Worm (Caenorhabditis elegans): ENCODE data around the gene rpl-20.

The rpl-20 gene

ce11 chrIV:4705182-4705581, 44.4 kb downstream of the rpl-20 start (continued):
- TF ChIP-seq ztf-6 (GFP tag; IDR thresholded peaks at IDR 0.05) (no peak), aptf-3 (GFP tag; IDR thresholded peaks at IDR 0.05) (no peak), gei-17 (GFP tag; optimal IDR thresholded peaks at IDR 0.05) (no peak), tlf-1 (GFP tag; optimal IDR thresholded peaks at IDR 0.05) (no peak), F57C9.4 (tag; optimal IDR thresholded peaks at IDR 0.05) (no peak), lin-35 (GFP tag; optimal IDR thresholded peaks at IDR 0.05) (peak in 1 of 3 experiments; percentile 28), rec-8 (tag; optimal IDR thresholded peaks at IDR 0.05) (no peak), madf-6 (GFP tag; IDR thresholded peaks at IDR 0.05) (no peak), mes-4 (tag; optimal IDR thresholded peaks at IDR 0.05) (no peak), hsf-1 (GFP tag; IDR thresholded peaks at IDR 0.05) (0 out of 2 replicates have a peak, but pooled peaks have one; percentile 15), let-607 (tag; optimal IDR thresholded peaks at IDR 0.05) (peak in 1 of 2 experiments; percentile 27), ccch-3 (GFP tag; optimal IDR thresholded peaks at IDR 0.05) (no peak), mel-28 (tag; optimal IDR thresholded peaks at IDR 0.05; ENCODE audit: borderline replicate concordance) (no peak), athp-1 (tag; optimal IDR thresholded peaks at IDR 0.05) (no peak), K12H6.12 (tag; optimal IDR thresholded peaks at IDR 0.05) (peak; percentile 77), ceh-27 (GFP tag; optimal IDR thresholded peaks at IDR 0.05) (peak; percentile 28), ama-1 (optimal IDR thresholded peaks at IDR 0.05) (no peak), ama-1 (GFP tag; optimal IDR thresholded peaks at IDR 0.05) (no peak), aptf-2 (GFP tag; conservative IDR thresholded peaks at IDR 0.05) (no peak), F22D6.2 (tag; optimal IDR thresholded peaks at IDR 0.05) (no peak), nfya-1 (tag; optimal IDR thresholded peaks at IDR 0.05; ENCODE audit: borderline replicate concordance, insufficient read depth) (no peak), egrh-3 (GFP tag; IDR thresholded peaks at IDR 0.05) (peak; percentile 50; the same call in 1 of the 2 replicates), snpc-4 (GFP tag; optimal IDR thresholded peaks at IDR 0.05) (no peak), snpc-4 (tag; optimal IDR thresholded peaks at IDR 0.05) (peak in 1 of 4 experiments; percentile 25), cebp-1 (GFP tag; IDR thresholded peaks at IDR 0.05) (peak; percentile 82), cebp-1 (tag; optimal IDR thresholded peaks at IDR 0.05) (peak; percentile 96), him-1 (tag; optimal IDR thresholded peaks at IDR 0.05) (no peak), Y53F4B.3 (GFP tag; IDR thresholded peaks at IDR 0.05) (no peak), ZK185.1 (tag; optimal IDR thresholded peaks at IDR 0.05; ENCODE audit: poor library complexity, severe bottlenecking) (no peak), lag-1 (GFP tag; IDR thresholded peaks at IDR 0.05) (no peak), Y53G8AR.9 (GFP tag; conservative IDR thresholded peaks at IDR 0.05) (no peak), nhr-27 (tag; optimal IDR thresholded peaks at IDR 0.05) (no peak), ztf-26 (tag; optimal IDR thresholded peaks at IDR 0.05) (peak; percentile 15), F52B5.7 (tag; optimal IDR thresholded peaks at IDR 0.05) (no peak), bed-1 (GFP tag; IDR thresholded peaks at IDR 0.05) (no peak), ceh-58 (GFP tag; IDR thresholded peaks at IDR 0.05) (no peak), zfh-2 (GFP tag; conservative IDR thresholded peaks at IDR 0.05) (peak; percentile 97), nhr-80 (tag; optimal IDR thresholded peaks at IDR 0.05) (peak; percentile 99), F37B4.10 (GFP tag; IDR thresholded peaks at IDR 0.05) (no peak), C17E4.6 (GFP tag; IDR thresholded peaks at IDR 0.05) (0 out of 2 replicates have a peak, but pooled peaks have one; percentile 19), lin-26 (GFP tag; IDR thresholded peaks at IDR 0.05) (peak; percentile 63; the same call in 1 of the 2 replicates), F23B12.7 (tag; optimal IDR thresholded peaks at IDR 0.05; ENCODE audit: insufficient read depth) (no peak), B0035.1 (tag; optimal IDR thresholded peaks at IDR 0.05) (no peak), ceh-79 (tag; optimal IDR thresholded peaks at IDR 0.05) (no peak), hlh-12 (tag; optimal IDR thresholded peaks at IDR 0.05) (no peak), hmg-1.2 (GFP tag; IDR thresholded peaks at IDR 0.05) (peak; percentile 48; the same call in 1 of the 2 replicates), attf-5 (GFP tag; optimal IDR thresholded peaks at IDR 0.05) (peak; percentile 93), bed-2 (GFP tag; IDR thresholded peaks at IDR 0.05) (no peak), K11D2.4 (GFP tag; IDR thresholded peaks at IDR 0.05) (peak; percentile 57; the same call in 1 of the 2 replicates)
